Worm (Caenorhabditis elegans): Measurements from ENCODE around the gene uig-1.

Gene uig-1

ce11 chrV:13236507-13236906 is 59.3 kb downstream of the uig-1 start, which contains the start of gene dmd-10:
TSS of gene dmd-10 (minus strand) at chrV:13236607.
- TF ChIP-seq unc-62 (GFP tag; optimal IDR thresholded peaks at IDR 0.05 in 1 of 2) = peak in 1 of 2 experiments; percentile 78
- TF ChIP-seq unc-62 (tag; optimal IDR thresholded peaks at IDR 0.05) = no peak
- TF ChIP-seq lsy-2 (tag; optimal IDR thresholded peaks at IDR 0.05) = no peak

- TF ChIP-seq ZK337.2 (GFP tag; IDR thresholded peaks at IDR 0.05) (no peak), Y5F2A.4 (GFP tag; optimal IDR thresholded peaks at IDR 0.05) (no peak), nhr-11 (tag; optimal IDR thresholded peaks at IDR 0.05) (peak; percentile 28), snpc-4 (tag; optimal IDR thresholded peaks at IDR 0.05) (no peak)
These were observed 60.5 kb downstream of the uig-1 start for ce11 chrV:13235313-13235712.

- no peak for TF ChIP-seq aly-2 (tag; optimal IDR thresholded peaks at IDR 0.05)
- TF ChIP-seq ztf-11 (tag; optimal IDR thresholded peaks at IDR 0.05) = no peak
- TF ChIP-seq php-3 (GFP tag; IDR thresholded peaks at IDR 0.05) = no peak
- TF ChIP-seq arid-1 (GFP tag; conservative IDR thresholded peaks at IDR 0.05) = no peak
- TF ChIP-seq sdz-12 (GFP tag; optimal IDR thresholded peaks at IDR 0.05) = no peak
- no peak for TF ChIP-seq hlh-30 (tag; optimal IDR thresholded peaks at IDR 0.05; ENCODE audit: insufficient read depth)
- TF ChIP-seq dmd-8 (GFP tag; IDR thresholded peaks at IDR 0.05) = no peak
- no peak for TF ChIP-seq ama-1 (optimal IDR thresholded peaks at IDR 0.05)
These were observed 66.2 kb downstream of the uig-1 start for ce11 chrV:13229538-13229937.
